Worm (Caenorhabditis elegans) whole organism, L3 larva: Measurements from ENCODE around the gene sru-6.

Source experiments
- R02D3.7 ChIP-seq: fragments of 150-350 bp; optimal IDR thresholded peaks from 2 replicates; lab custom pipeline; 2014; ENCODE audit warnings: missing biosample characterization, missing genetic modification characterization
- ama-1 ChIP-seq: fragments of 150-350 bp; optimal IDR thresholded peaks from 2 replicates; lab custom pipeline; 2018
- ceh-16 ChIP-seq: sonication (generic microtip); optimal IDR thresholded peaks from 2 replicates; lab custom pipeline; 2017; ENCODE audit warnings: missing biosample characterization, missing genetic modification characterization
- ceh-28 ChIP-seq: fragments of 150-350 bp; optimal IDR thresholded peaks from 2 replicates; lab custom pipeline; 2014; ENCODE audit warnings: missing biosample characterization, missing genetic modification reagents, missing genetic modification characterization
- ceh-82 ChIP-seq: fragments of 150-350 bp; optimal IDR thresholded peaks from 2 replicates; lab custom pipeline; 2014; ENCODE audit warnings: missing biosample characterization, missing genetic modification characterization
- ceh-9 ChIP-seq: sonication (generic microtip); optimal IDR thresholded peaks from 2 replicates; lab custom pipeline; 2018; ENCODE audit warnings: missing biosample characterization, missing genetic modification characterization
- egl-27 ChIP-seq: sonication (generic microtip); optimal IDR thresholded peaks from 4 replicates; lab custom pipeline; 2017; ENCODE audit warnings: missing biosample characterization, missing genetic modification reagents, missing genetic modification characterization
- egl-5 ChIP-seq: fragments of 150-350 bp; optimal IDR thresholded peaks from 2 replicates; lab custom pipeline; 2017; ENCODE audit warnings: missing biosample characterization, missing genetic modification reagents, missing genetic modification characterization, inconsistent platforms
- elt-1 ChIP-seq: fragments of 150-350 bp; optimal IDR thresholded peaks from 2 replicates; lab custom pipeline; 2014; ENCODE audit warnings: missing biosample characterization, missing genetic modification characterization
- elt-2 ChIP-seq: sonication (generic microtip); optimal IDR thresholded peaks from 2 replicates; lab custom pipeline; 2016; ENCODE audit warnings: missing genetic modification reagents, mild to moderate bottlenecking, missing genetic modification characterization, missing compliant biosample characterization
- elt-3 ChIP-seq, 3 experiments: fragments of 150-350 bp in 1 of 3; sonication (generic microtip) in 2 of 3; optimal IDR thresholded peaks; 2 replicates in 2 of 3; 4 replicates in 1 of 3; lab custom pipeline; 2014 to 2017; ENCODE audit warnings: missing biosample characterization in 3 of 3, missing genetic modification characterization in 3 of 3
- fkh-10 ChIP-seq: sonication (generic microtip); optimal IDR thresholded peaks from 2 replicates; lab custom pipeline; 2017; ENCODE audit warnings: missing biosample characterization, missing genetic modification reagents, missing genetic modification characterization
- jun-1 ChIP-seq: fragments of 150-350 bp; optimal IDR thresholded peaks from 2 replicates; lab custom pipeline; 2014; ENCODE audit warnings: missing biosample characterization, missing genetic modification reagents, missing genetic modification characterization
- lin-15B ChIP-seq: fragments of 150-350 bp; optimal IDR thresholded peaks from 2 replicates; lab custom pipeline; 2014; ENCODE audit warnings: missing biosample characterization, missing genetic modification characterization
- lin-39 ChIP-seq: fragments of 150-350 bp; optimal IDR thresholded peaks from 2 replicates; lab custom pipeline; 2018; ENCODE audit warnings: missing biosample characterization, missing genetic modification reagents, missing genetic modification characterization
- lsy-12 ChIP-seq: sonication (generic microtip); optimal IDR thresholded peaks from 2 replicates; lab custom pipeline; 2016; ENCODE audit warnings: mild to moderate bottlenecking, missing genetic modification characterization, missing compliant biosample characterization
- mdl-1 ChIP-seq: fragments of 150-350 bp; optimal IDR thresholded peaks from 2 replicates; lab custom pipeline; 2014; ENCODE audit warnings: missing biosample characterization, missing genetic modification characterization
- mml-1 ChIP-seq: fragments of 150-350 bp; sonication (generic microtip); optimal IDR thresholded peaks from 3 replicates; lab custom pipeline; 2014; ENCODE audit warnings: missing biosample characterization, missing genetic modification characterization
- nfya-1 ChIP-seq: sonication (generic microtip); optimal IDR thresholded peaks from 2 replicates; lab custom pipeline; 2017; ENCODE audit warnings: missing genetic modification characterization, mild to moderate bottlenecking, missing compliant biosample characterization, antibody characterized with exemption, moderate library complexity; ENCODE audit not compliant: insufficient read depth
- nhr-23 ChIP-seq: fragments of 150-350 bp; optimal IDR thresholded peaks from 2 replicates; lab custom pipeline; 2014; ENCODE audit warnings: missing biosample characterization, missing genetic modification reagents, missing genetic modification characterization
- nhr-237 ChIP-seq: fragments of 150-350 bp; optimal IDR thresholded peaks from 2 replicates; lab custom pipeline; 2014; ENCODE audit warnings: missing biosample characterization, missing genetic modification characterization
- nhr-25 ChIP-seq: sonication (generic microtip); optimal IDR thresholded peaks from 2 replicates; lab custom pipeline; 2017; ENCODE audit warnings: missing biosample characterization, missing genetic modification characterization
- nhr-28 ChIP-seq: fragments of 150-350 bp; optimal IDR thresholded peaks from 2 replicates; lab custom pipeline; 2014; ENCODE audit warnings: missing biosample characterization, missing genetic modification characterization
- nhr-43 ChIP-seq: sonication (generic microtip); optimal IDR thresholded peaks from 2 replicates; lab custom pipeline; 2016; ENCODE audit warnings: mild to moderate bottlenecking, missing genetic modification characterization, missing compliant biosample characterization; ENCODE audit not compliant: poor library complexity, severe bottlenecking
- nhr-67 ChIP-seq: fragments of 150-350 bp; optimal IDR thresholded peaks from 2 replicates; lab custom pipeline; 2014; ENCODE audit warnings: missing biosample characterization, missing genetic modification characterization
- nhr-76 ChIP-seq: fragments of 150-350 bp; sonication (generic microtip); optimal IDR thresholded peaks from 5 replicates; lab custom pipeline; 2014; ENCODE audit warnings: missing biosample characterization, missing genetic modification characterization
- nhr-77 ChIP-seq: fragments of 150-350 bp; optimal IDR thresholded peaks from 2 replicates; lab custom pipeline; 2014; ENCODE audit warnings: missing biosample characterization, missing genetic modification characterization
- pha-4 ChIP-seq: fragments of 150-350 bp; optimal IDR thresholded peaks from 2 replicates; lab custom pipeline; 2014; ENCODE audit warnings: missing biosample characterization, missing genetic modification reagents, missing genetic modification characterization
- sea-2 ChIP-seq: fragments of 150-350 bp; sonication (generic microtip); optimal IDR thresholded peaks from 4 replicates; lab custom pipeline; 2014; ENCODE audit warnings: missing biosample characterization, missing genetic modification reagents, missing genetic modification characterization
- snpc-4 ChIP-seq: fragments of 150-350 bp; optimal IDR thresholded peaks from 2 replicates; lab custom pipeline; 2014; ENCODE audit warnings: missing biosample characterization, missing genetic modification characterization
- tbx-2 ChIP-seq: sonication (generic microtip); optimal IDR thresholded peaks from 2 replicates; lab custom pipeline; 2016; ENCODE audit warnings: mild to moderate bottlenecking, missing genetic modification characterization, missing compliant biosample characterization
- unc-62 ChIP-seq: fragments of 150-350 bp; sonication (generic microtip); optimal IDR thresholded peaks from 4 replicates; lab custom pipeline; 2014; ENCODE audit warnings: missing biosample characterization, missing genetic modification reagents, missing genetic modification characterization
- zag-1 ChIP-seq: fragments of 150-350 bp; optimal IDR thresholded peaks from 2 replicates; lab custom pipeline; 2014; ENCODE audit warnings: missing biosample characterization, missing genetic modification characterization
- ztf-11 ChIP-seq: fragments of 150-350 bp; optimal IDR thresholded peaks from 2 replicates; lab custom pipeline; 2014; ENCODE audit warnings: missing biosample characterization, missing genetic modification characterization
- ztf-4 ChIP-seq: fragments of 150-350 bp; optimal IDR thresholded peaks from 2 replicates; lab custom pipeline; 2014; ENCODE audit warnings: missing biosample characterization, missing genetic modification characterization

Gene sru-6

DNA sequence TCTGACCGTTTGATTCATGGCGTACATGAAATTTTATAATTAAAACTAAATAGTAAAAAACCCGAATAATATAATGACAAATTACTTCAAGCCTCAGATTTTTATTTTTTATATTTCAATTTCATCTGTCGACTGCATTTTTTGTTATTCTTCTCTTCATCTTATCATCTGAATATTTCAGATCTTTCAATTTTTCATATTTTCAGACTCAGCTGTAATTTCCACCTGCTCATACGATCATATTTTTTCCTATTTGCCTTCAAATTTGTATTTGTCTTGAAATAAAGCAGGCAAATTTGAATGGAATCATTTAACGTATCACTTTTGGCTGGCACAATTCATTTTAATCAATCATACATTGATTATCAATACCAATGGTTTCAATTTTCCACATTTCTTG, 7.7 kb downstream of the sru-6 start, which contains the start of gene sru-4:
TSS of gene sru-4 (plus strand) at position 301 of the 400 bp plus-strand sequence.
- TF ChIP-seq snpc-4 (tag; lab: Kevin White, UChicago) (no peak), ceh-9 (tag; lab: Kevin White, UChicago) (no peak), elt-3 (tag; optimal IDR thresholded peaks at IDR 0.05; lab: Kevin White, UChicago) (no peak), ama-1 (no peak), tbx-2 (tag; lab: Kevin White, UChicago) (no peak), nhr-25 (tag; lab: Kevin White, UChicago) (no peak), egl-5 (no peak), nhr-67 (tag; lab: Kevin White, UChicago) (no peak)
- TF ChIP-seq, all 47 proteins: peak for 0

DNA sequence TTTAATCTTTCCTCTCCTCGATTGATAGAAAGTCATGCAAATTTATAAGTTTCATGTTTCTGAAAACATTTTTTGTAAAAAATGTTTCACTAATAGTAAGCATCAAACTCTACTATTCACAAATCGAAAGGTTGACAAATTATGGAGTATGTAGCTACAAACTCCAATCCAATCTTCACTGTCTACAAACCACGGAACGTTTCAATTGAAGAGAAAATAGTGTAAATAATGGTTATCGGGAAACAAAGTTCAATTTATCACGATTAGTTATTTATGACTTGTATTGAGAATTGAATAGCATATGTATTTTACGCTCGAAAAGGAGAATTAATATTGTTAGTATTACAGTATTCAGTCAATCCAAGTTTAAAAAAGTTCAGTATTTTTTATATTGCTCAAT, 9.2 kb downstream of the sru-6 start:
- TF ChIP-seq nhr-23 (tag; lab: Kevin White, UChicago) = no peak
- no peak for TF ChIP-seq unc-62 (GFP tag; lab: Kevin White, UChicago)
- no peak for TF ChIP-seq ceh-9 (tag; lab: Kevin White, UChicago)
- TF ChIP-seq ceh-28 (tag; lab: Kevin White, UChicago) = no peak
- TF ChIP-seq ceh-16 (tag; lab: Kevin White, UChicago) = no peak
- no peak for TF ChIP-seq nhr-67 (tag; lab: Kevin White, UChicago)
- TF ChIP-seq ama-1 = no peak
- TF ChIP-seq ceh-82 = no peak
- no peak for TF ChIP-seq mdl-1 (tag; lab: Kevin White, UChicago)
- TF ChIP-seq R02D3.7 = no peak
- no peak for TF ChIP-seq tbx-2 (tag; lab: Kevin White, UChicago)
- TF ChIP-seq fkh-10 = no peak
- TF ChIP-seq egl-27 (tag; lab: Kevin White, UChicago) = no peak
- no peak for TF ChIP-seq nhr-237 (tag; lab: Kevin White, UChicago)
- TF ChIP-seq zag-1 = no peak
- TF ChIP-seq lin-39 (tag; lab: Kevin White, UChicago) = no peak
- TF ChIP-seq ztf-4 (tag; lab: Kevin White, UChicago) = no peak
- no peak for TF ChIP-seq nhr-43 (tag; lab: Kevin White, UChicago)
- TF ChIP-seq lsy-12 (tag; lab: Kevin White, UChicago) = no peak

DNA sequence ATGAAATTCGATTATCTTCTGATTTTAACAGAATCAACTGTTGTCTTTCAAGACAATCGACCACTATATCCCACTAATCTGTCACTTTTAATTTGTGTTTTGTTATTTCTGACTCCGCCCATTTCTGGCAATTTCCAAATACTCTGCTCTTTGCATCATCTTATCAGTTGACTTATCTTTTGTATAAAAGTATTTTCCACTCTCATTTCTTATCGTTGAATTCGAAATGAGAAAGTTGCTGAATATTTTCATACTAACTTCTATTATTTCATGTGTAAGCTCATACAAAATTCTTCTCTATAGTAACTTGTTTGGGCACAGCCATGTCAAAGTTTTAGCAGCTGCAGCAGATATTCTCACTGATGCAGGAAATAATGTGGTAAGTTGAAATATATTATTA, 9.7 kb downstream of the sru-6 start, which contains the start of gene ugt-21:
TSS of gene ugt-21 (plus strand) at position 212 of the 400 bp plus-strand sequence.
- TF ChIP-seq pha-4 (tag; lab: Kevin White, UChicago) = no peak
- TF ChIP-seq lin-15B (tag; lab: Kevin White, UChicago) = no peak
- TF ChIP-seq elt-1 (tag; lab: Kevin White, UChicago) = no peak
- no peak for TF ChIP-seq nhr-28 (tag; lab: Kevin White, UChicago)
- TF ChIP-seq nhr-76 (tag; lab: Kevin White, UChicago) = no peak
- no peak for TF ChIP-seq nfya-1 (tag; lab: Kevin White, UChicago)
- no peak for TF ChIP-seq ztf-11
- no peak for TF ChIP-seq nhr-67 (tag; lab: Kevin White, UChicago)
- peak; percentile 52 for TF ChIP-seq elt-2 (tag; lab: Kevin White, UChicago)

DNA sequence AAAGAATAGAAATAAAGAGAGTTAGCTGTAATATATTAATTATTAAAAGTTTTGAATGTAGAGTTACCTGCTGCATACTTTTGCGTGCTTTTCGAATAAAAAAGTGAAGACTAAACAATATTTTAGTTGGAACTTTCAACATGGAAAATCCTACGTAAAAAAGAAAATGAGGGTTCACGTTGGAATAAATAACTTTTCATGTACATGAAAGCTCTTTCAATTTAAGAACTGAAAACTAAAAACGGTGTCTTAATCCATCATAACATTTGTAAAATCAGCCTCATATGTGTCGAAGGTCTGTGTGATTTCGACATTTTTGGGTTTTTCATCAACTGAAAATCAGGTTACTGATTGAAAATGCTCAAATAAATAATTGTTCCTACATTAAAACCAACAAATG, 15.8 kb downstream of the sru-6 start, which contains the start of gene ttr-9:
TSS of gene ttr-9 (minus strand) at position 101 of the 400 bp plus-strand sequence.
- no peak for TF ChIP-seq fkh-10
- TF ChIP-seq sea-2 (GFP tag; lab: Kevin White, UChicago) = no peak
- TF ChIP-seq lin-15B (tag; lab: Kevin White, UChicago) = no peak

DNA sequence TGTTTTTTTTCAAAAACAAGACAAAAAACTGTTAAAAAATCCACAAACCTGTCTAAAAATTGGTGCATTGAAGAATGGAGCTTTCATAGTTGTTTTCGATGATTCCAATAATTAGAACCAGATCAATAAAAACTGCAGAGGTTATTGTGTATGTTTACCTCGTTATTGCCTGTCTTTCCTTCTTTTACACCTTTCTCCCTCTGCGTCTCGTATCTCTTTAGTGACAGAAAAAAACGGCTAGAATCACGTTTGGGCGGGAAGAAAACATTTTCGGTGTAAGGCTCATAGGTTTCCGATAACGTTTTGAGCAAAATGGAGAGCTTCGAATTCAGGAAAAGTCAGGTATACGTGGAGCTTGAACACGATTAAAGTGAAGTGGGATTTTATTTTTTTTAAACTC, 18.2 kb downstream of the sru-6 start, which contains the start of gene ethe-1:
TSS of gene ethe-1 (minus strand) at position 150 of the 400 bp plus-strand sequence.
- TF ChIP-seq nhr-25 (tag; lab: Kevin White, UChicago) (peak; percentile 19), sea-2 (GFP tag; lab: Kevin White, UChicago) (no peak), jun-1 (tag; lab: Kevin White, UChicago) (no peak), ceh-82 (no peak), mdl-1 (tag; lab: Kevin White, UChicago) (no peak), ceh-28 (tag; lab: Kevin White, UChicago) (no peak), ceh-16 (tag; lab: Kevin White, UChicago) (no peak), unc-62 (GFP tag; lab: Kevin White, UChicago) (no peak), nhr-77 (no peak), snpc-4 (tag; lab: Kevin White, UChicago) (peak; percentile 44), elt-2 (tag; lab: Kevin White, UChicago) (peak; percentile 21), zag-1 (no peak), pha-4 (tag; lab: Kevin White, UChicago) (peak; percentile 78), mml-1 (tag; lab: Kevin White, UChicago) (no peak)
